Worm (Caenorhabditis elegans): ENCODE data around the gene str-158.

DNA sequence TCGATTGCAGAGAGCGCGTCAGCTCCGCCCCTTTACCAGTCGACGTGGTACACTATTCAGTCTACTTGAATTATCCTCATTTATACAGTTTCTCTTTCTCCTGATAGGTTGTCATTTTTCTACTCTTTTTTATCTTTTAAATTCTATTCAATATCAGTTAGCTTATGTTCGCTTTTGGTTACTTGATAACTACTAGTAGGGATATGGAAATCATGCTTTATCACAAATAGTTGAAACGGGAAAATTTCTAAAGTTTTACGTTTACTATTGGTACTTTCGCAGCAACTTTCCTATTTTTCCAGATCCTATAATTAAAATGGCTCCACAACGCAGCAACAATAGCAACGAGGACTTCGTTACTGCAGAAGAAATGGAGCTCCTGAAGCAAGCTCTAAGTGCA lies 28.3 kb upstream of the str-158 start, which contains the start of gene sgnh-1:
- TF ChIP-seq flt-1 (GFP tag; IDR thresholded peaks at IDR 0.05) (no peak), ztf-29 (GFP tag; IDR thresholded peaks at IDR 0.05) (no peak), T22C8.4 (GFP tag; IDR thresholded peaks at IDR 0.05) (no peak), cog-1 (tag; optimal IDR thresholded peaks at IDR 0.05) (no peak), ztf-23 (GFP tag; IDR thresholded peaks at IDR 0.05) (no peak), med-1 (GFP tag; optimal IDR thresholded peaks at IDR 0.05; ENCODE audit: insufficient read depth) (no peak), klf-2 (GFP tag; conservative IDR thresholded peaks at IDR 0.05) (no peak), ref-1 (GFP tag; conservative IDR thresholded peaks at IDR 0.05) (no peak)
